Fruit fly (Drosophila melanogaster): ENCODE data around the gene Nnf1b.

Gene Nnf1b

DNA sequence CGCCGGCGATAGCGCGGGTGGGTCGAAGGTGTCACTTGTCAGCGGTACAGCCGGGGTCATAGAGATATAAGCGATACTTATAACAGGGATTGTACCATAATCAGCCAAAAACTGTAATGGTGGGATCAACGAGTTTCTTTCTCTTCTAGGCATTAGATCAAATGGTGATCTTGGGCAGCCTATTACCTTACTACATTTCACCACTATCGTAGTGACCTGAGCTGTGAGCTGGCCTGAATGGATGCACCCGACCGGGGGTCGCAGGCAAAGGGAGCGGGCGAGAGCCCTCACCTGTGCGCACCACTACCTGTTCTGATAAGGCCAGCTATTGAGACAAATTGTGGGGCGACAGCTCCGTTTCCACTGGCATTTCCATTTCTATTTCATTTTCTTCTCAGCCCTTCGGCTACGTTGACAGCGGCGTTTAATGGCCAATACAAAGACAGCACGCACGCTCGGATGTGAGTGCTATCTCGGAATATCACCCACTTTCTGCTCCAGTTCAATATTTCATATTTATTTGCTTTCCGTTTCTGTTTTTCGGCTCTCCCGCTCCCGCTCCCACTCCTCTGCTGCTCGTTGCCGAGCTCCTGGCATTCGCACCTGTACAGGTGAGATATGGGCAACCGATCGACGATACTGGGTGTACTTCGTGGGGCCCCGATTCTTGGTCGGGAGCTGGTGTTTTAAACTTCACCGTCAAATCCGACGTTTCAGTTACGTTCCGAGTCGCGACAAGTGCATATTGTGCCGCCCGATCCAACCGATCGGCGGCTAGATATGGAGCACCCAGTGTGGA is 46.5 kb downstream of the Nnf1b start (continued):
- TF ChIP-seq Ravus (GFP tag; IDR thresholded peaks at IDR 0.05): peak; percentile 5; the same call in 1 of the 2 replicates
- TF ChIP-seq sens (GFP tag): peak; percentile 89
- TF ChIP-seq wdn (GFP tag; IDR thresholded peaks at IDR 0.05): peak; percentile 77
- peak; percentile 48 for TF ChIP-seq CG8281 (tag; optimal IDR thresholded peaks at IDR 0.05)
- no peak for TF ChIP-seq CG15073 (GFP tag; optimal IDR thresholded peaks at IDR 0.05)
- peak; percentile 57; the same call in 1 of the 2 replicates for TF ChIP-seq CG4404 (GFP tag; IDR thresholded peaks at IDR 0.05)
- TF ChIP-seq ara (GFP tag; IDR thresholded peaks at IDR 0.05): peak; percentile 93
- no peak for TF ChIP-seq D (optimal IDR thresholded peaks at IDR 0.05)
- peak; percentile 80 for TF ChIP-seq D (GFP tag; optimal IDR thresholded peaks at IDR 0.05)
- no peak for TF ChIP-seq zf30C (GFP tag; optimal IDR thresholded peaks at IDR 0.05)
- peak; percentile 75 for TF ChIP-seq CG13424 (tag; optimal IDR thresholded peaks at IDR 0.05)
- peak; percentile 90 for TF ChIP-seq HLH3B (GFP tag; IDR thresholded peaks at IDR 0.05)
- peak; percentile 54; the same call in 1 of the 2 replicates for TF ChIP-seq dati (GFP tag; IDR thresholded peaks at IDR 0.05)
- TF ChIP-seq caup (GFP tag; optimal IDR thresholded peaks at IDR 0.05; ENCODE audit: severe bottlenecking): peak; percentile 34
- TF ChIP-seq CG11695 (GFP tag; IDR thresholded peaks at IDR 0.05): peak; percentile 86
- peak; percentile 79 for TF ChIP-seq croc (GFP tag; conservative IDR thresholded peaks at IDR 0.05)
- peak; percentile 97 for TF ChIP-seq CG11696 (GFP tag; IDR thresholded peaks at IDR 0.05)
- TF ChIP-seq lola (GFP tag; optimal IDR thresholded peaks at IDR 0.05): peak in 1 of 3 experiments; percentile 75
- no peak for TF ChIP-seq hth (optimal IDR thresholded peaks at IDR 0.05)
- TF ChIP-seq Hr3 (GFP tag; optimal IDR thresholded peaks at IDR 0.05): peak; percentile 61
- TF ChIP-seq CG6175 (GFP tag; IDR thresholded peaks at IDR 0.05): no peak
- TF ChIP-seq lov (optimal IDR thresholded peaks at IDR 0.05): no peak
- TF ChIP-seq lov (GFP tag; IDR thresholded peaks at IDR 0.05): peak; percentile 81
- TF ChIP-seq p53 (GFP tag; optimal IDR thresholded peaks at IDR 0.05): no peak
- TF ChIP-seq Abd-B (GFP tag; optimal IDR thresholded peaks at IDR 0.05): peak; percentile 68
- TF ChIP-seq CG14441 (GFP tag; IDR thresholded peaks at IDR 0.05): peak; percentile 80
- TF ChIP-seq org-1 (GFP tag; optimal IDR thresholded peaks at IDR 0.05): peak; percentile 81
- TF ChIP-seq Dip2 (GFP tag; IDR thresholded peaks at IDR 0.05): no peak
- peak; percentile 18 for TF ChIP-seq zfh2 (GFP tag; optimal IDR thresholded peaks at IDR 0.05)
- TF ChIP-seq wor (GFP tag; IDR thresholded peaks at IDR 0.05): peak; percentile 83
- TF ChIP-seq Deaf1 (tag; optimal IDR thresholded peaks at IDR 0.05): peak; percentile 96
- TF ChIP-seq ftz-f1 (GFP tag; optimal IDR thresholded peaks at IDR 0.05): no peak
- peak; percentile 41 for TF ChIP-seq Sry-β (GFP tag; optimal IDR thresholded peaks at IDR 0.05)
- TF ChIP-seq gt (GFP tag; IDR thresholded peaks at IDR 0.05): peak; percentile 68
- TF ChIP-seq Dad (GFP tag; optimal IDR thresholded peaks at IDR 0.05): peak; percentile 70
- TF ChIP-seq CG16863 (GFP tag; optimal IDR thresholded peaks at IDR 0.05): peak; percentile 84
- peak; percentile 23 for TF ChIP-seq HmgD (GFP tag; optimal IDR thresholded peaks at IDR 0.05)
- peak; percentile 88 for TF ChIP-seq CG32772 (GFP tag; IDR thresholded peaks at IDR 0.05)
- peak; percentile 72 for TF ChIP-seq CG12659 (GFP tag; optimal IDR thresholded peaks at IDR 0.05)
- TF ChIP-seq Hmx (GFP tag; optimal IDR thresholded peaks at IDR 0.05): no peak
- peak; percentile 38 for TF ChIP-seq HLH54F (GFP tag; optimal IDR thresholded peaks at IDR 0.05)
- peak; percentile 56 for TF ChIP-seq ems (GFP tag; optimal IDR thresholded peaks at IDR 0.05)
- TF ChIP-seq CG10462 (GFP tag; optimal IDR thresholded peaks at IDR 0.05): peak; percentile 34
- TF ChIP-seq wek (GFP tag; optimal IDR thresholded peaks at IDR 0.05): peak; percentile 30
- TF ChIP-seq NC2β (GFP tag; optimal IDR thresholded peaks at IDR 0.05): peak; percentile 21
- TF ChIP-seq CHES-1-like (GFP tag; optimal IDR thresholded peaks at IDR 0.05): peak; percentile 63
- TF ChIP-seq B-H1 (GFP tag; IDR thresholded peaks at IDR 0.05): peak; percentile 73
- TF ChIP-seq Meics (GFP tag; optimal IDR thresholded peaks at IDR 0.05): peak; percentile 68
- peak; percentile 66 for TF ChIP-seq nerfin-1 (tag; optimal IDR thresholded peaks at IDR 0.05)
- TF ChIP-seq toy (GFP tag; IDR thresholded peaks at IDR 0.05): no peak
- peak; percentile 24 for TF ChIP-seq Mes4 (GFP tag; optimal IDR thresholded peaks at IDR 0.05)

All from whole organism, embryonic.